Fruit fly (Drosophila melanogaster) whole organism, embryonic: ENCODE data around the gene CG10208.

Source experiments
- Abd-B ChIP-seq: fragments of 200-800 bp; sonication (Bioruptor generic); optimal IDR thresholded peaks from 2 replicates; lab custom pipeline; 2018; ENCODE audit warnings: missing biosample characterization, mild to moderate bottlenecking, missing genetic modification characterization, moderate library complexity
- Atf-2 ChIP-seq: fragments of 200-800 bp; sonication (Bioruptor generic); optimal IDR thresholded peaks from 2 replicates; lab custom pipeline; 2016; ENCODE audit warnings: missing biosample characterization, missing genetic modification characterization
- CG10321 ChIP-seq: fragments of 200-800 bp; sonication (Bioruptor generic); IDR thresholded peaks from 2 replicates; pipeline ENCODE4 v1.3.6; 2022; ENCODE audit warnings: missing biosample characterization, missing genetic modification characterization
- CG12071 ChIP-seq: fragments of 200-800 bp; sonication (Bioruptor generic); optimal IDR thresholded peaks from 3 replicates; lab custom pipeline; 2018; ENCODE audit warnings: missing biosample characterization, mild to moderate bottlenecking, missing genetic modification characterization
- CG12236 ChIP-seq: fragments of 200-800 bp; sonication (Bioruptor generic); optimal IDR thresholded peaks from 2 replicates; lab custom pipeline; 2016; ENCODE audit warnings: missing biosample characterization, missing genetic modification characterization
- CG12942 ChIP-seq: fragments of 200-800 bp; sonication (Bioruptor generic); optimal IDR thresholded peaks from 3 replicates; lab custom pipeline; 2016; ENCODE audit warnings: missing biosample characterization, missing genetic modification characterization
- CG15479 ChIP-seq: fragments of 200-800 bp; sonication (Bioruptor generic); optimal IDR thresholded peaks from 3 replicates; lab custom pipeline; 2019; ENCODE audit warnings: missing biosample characterization, mild to moderate bottlenecking, missing genetic modification characterization, moderate library complexity
- CG18011 ChIP-seq: fragments of 200-800 bp; sonication (Bioruptor generic); optimal IDR thresholded peaks from 2 replicates; lab custom pipeline; 2017; ENCODE audit warnings: missing biosample characterization, missing genetic modification characterization, mild to moderate bottlenecking, moderate library complexity, missing genotype
- CG30431 ChIP-seq: fragments of 200-800 bp; sonication (Bioruptor generic); optimal IDR thresholded peaks from 2 replicates; lab custom pipeline; 2017; ENCODE audit warnings: missing biosample characterization, missing genetic modification characterization
- CG34376 ChIP-seq: fragments of 200-800 bp; sonication (Bioruptor generic); optimal IDR thresholded peaks from 2 replicates; lab custom pipeline; 2018; ENCODE audit warnings: missing biosample characterization, mild to moderate bottlenecking, missing genetic modification characterization
- CG4424 ChIP-seq: fragments of 200-800 bp; sonication (Bioruptor generic); optimal IDR thresholded peaks from 3 replicates; lab custom pipeline; 2016; ENCODE audit warnings: missing biosample characterization, missing genetic modification characterization
- CG6683 ChIP-seq: fragments of 200-800 bp; sonication (Bioruptor generic); optimal IDR thresholded peaks from 2 replicates; lab custom pipeline; 2017; ENCODE audit warnings: missing biosample characterization, mild to moderate bottlenecking, missing genetic modification characterization, missing genetic modification reagents
- CG6791 ChIP-seq: fragments of 200-800 bp; sonication (Bioruptor generic); IDR thresholded peaks from 3 replicates; pipeline ENCODE4 v1.3.6; 2022; ENCODE audit warnings: missing biosample characterization, missing genetic modification characterization; ENCODE audit not compliant: partially characterized antibody
- CG7372 ChIP-seq: fragments of 200-800 bp; sonication (Bioruptor generic); IDR thresholded peaks from 2 replicates; pipeline ENCODE4 v1.3.6; 2022; ENCODE audit warnings: missing biosample characterization, missing genetic modification characterization
- CG9876 ChIP-seq: fragments of 200-800 bp; sonication (Bioruptor generic); optimal IDR thresholded peaks from 2 replicates; lab custom pipeline; 2016; ENCODE audit warnings: missing biosample characterization, missing genetic modification characterization
- E2f1 ChIP-seq: fragments of 200-800 bp; sonication (Bioruptor generic); IDR thresholded peaks from 2 replicates; pipeline ENCODE4 v1.3.6; 2022; ENCODE audit warnings: missing biosample characterization, missing genetic modification characterization
- Eip74EF ChIP-seq, 2 experiments: fragments of 200-800 bp in 1 of 2; fragments of >200 bp in 1 of 2; sonication (Bioruptor generic) in 1 of 2; optimal IDR thresholded peaks; 2 replicates each; lab custom pipeline; 2017 to 2019; ENCODE audit warnings: missing biosample characterization in 2 of 2, missing genetic modification characterization in 2 of 2, mild to moderate bottlenecking in 1 of 2, moderate library complexity in 1 of 2
- Ets65A ChIP-seq: fragments of 200-800 bp; sonication (Bioruptor generic); peaks from one replicate; lab custom pipeline; 2016; ENCODE audit warnings: missing biosample characterization, missing genetic modification characterization
- Gug ChIP-seq: fragments of 200-800 bp; sonication (Bioruptor generic); IDR thresholded peaks from 4 replicates; pipeline ENCODE4 v1.3.6; 2022; ENCODE audit warnings: missing biosample characterization, missing genetic modification characterization
- Hmr ChIP-seq: fragments of 200-800 bp; sonication (Bioruptor generic); optimal IDR thresholded peaks from 3 replicates; lab custom pipeline; 2017; ENCODE audit warnings: mild to moderate bottlenecking, missing biosample characterization, missing genetic modification reagents, missing genetic modification characterization
- Med ChIP-seq: fragments of 200-800 bp; sonication (Bioruptor generic); peaks from one replicate; lab custom pipeline; 2016; ENCODE audit warnings: missing biosample characterization, missing genetic modification characterization, mild to moderate bottlenecking, inconsistent platforms, moderate library complexity
- Pdp1 ChIP-seq, 2 experiments: fragments of 200-800 bp; sonication (Bioruptor generic); optimal IDR thresholded peaks; 3 replicates each; lab custom pipeline; 2016; ENCODE audit warnings: missing biosample characterization in 2 of 2, missing genetic modification characterization in 2 of 2, mild to moderate bottlenecking in 1 of 2, moderate library complexity in 1 of 2
- Sin3A ChIP-seq: fragments of >200 bp; optimal IDR thresholded peaks from 2 replicates; lab custom pipeline; 2018
- ash1 ChIP-seq: fragments of 200-800 bp; sonication (Bioruptor generic); optimal IDR thresholded peaks from 2 replicates; lab custom pipeline; 2018; ENCODE audit warnings: missing biosample characterization, mild to moderate bottlenecking, missing genetic modification characterization
- cad ChIP-seq: fragments of >200 bp; optimal IDR thresholded peaks from 2 replicates; lab custom pipeline; 2017; ENCODE audit warnings: missing biosample characterization, missing genetic modification characterization
- corto ChIP-seq: fragments of 200-800 bp; sonication (Bioruptor generic); optimal IDR thresholded peaks from 2 replicates; lab custom pipeline; 2016; ENCODE audit warnings: missing biosample characterization, mild to moderate bottlenecking, missing genetic modification characterization, moderate library complexity
- eve ChIP-seq, 2 experiments: fragments of >200 bp; optimal IDR thresholded peaks; 2 replicates each; lab custom pipeline; 2017; ENCODE audit warnings: missing biosample characterization in 2 of 2, missing genetic modification characterization in 2 of 2
- fu2 ChIP-seq: fragments of 200-800 bp; sonication (Bioruptor generic); optimal IDR thresholded peaks from 2 replicates; lab custom pipeline; 2016; ENCODE audit warnings: missing biosample characterization, missing genetic modification characterization
- gce ChIP-seq: fragments of 200-800 bp; sonication (Bioruptor generic); IDR thresholded peaks from 3 replicates; pipeline ENCODE4 v1.3.6; 2022; ENCODE audit warnings: missing biosample characterization, missing genetic modification characterization
- gem ChIP-seq: fragments of 200-800 bp; sonication (Bioruptor generic); optimal IDR thresholded peaks from 2 replicates; lab custom pipeline; 2019; ENCODE audit warnings: missing biosample characterization, mild to moderate bottlenecking, missing genetic modification characterization, moderate library complexity
- grau ChIP-seq: fragments of 200-800 bp; optimal IDR thresholded peaks from 3 replicates; lab custom pipeline; 2019; ENCODE audit warnings: missing biosample characterization, mild to moderate bottlenecking, missing genetic modification characterization, moderate library complexity
- klu ChIP-seq: fragments of 200-800 bp; sonication (Bioruptor generic); IDR thresholded peaks from 2 replicates; pipeline ENCODE4 v1.3.6; 2022; ENCODE audit warnings: missing biosample characterization, missing genetic modification characterization
- kni ChIP-seq: fragments of 200-800 bp; sonication (Bioruptor generic); optimal IDR thresholded peaks from 3 replicates; lab custom pipeline; 2017; ENCODE audit warnings: mild to moderate bottlenecking, missing biosample characterization, missing genetic modification reagents, missing genetic modification characterization
- pfk ChIP-seq: fragments of 200-800 bp; sonication (Bioruptor generic); optimal IDR thresholded peaks from 2 replicates; lab custom pipeline; 2018; ENCODE audit warnings: missing biosample characterization, mild to moderate bottlenecking, missing genetic modification characterization, moderate library complexity
- sc ChIP-seq, 3 experiments: fragments of >200 bp in 2 of 3; fragments of 200-800 bp in 1 of 3; sonication (Bioruptor generic) in 1 of 3; optimal IDR thresholded peaks; 2 replicates in 2 of 3; 3 replicates in 1 of 3; lab custom pipeline; 2017; ENCODE audit warnings: mild to moderate bottlenecking in 1 of 3, missing biosample characterization in 1 of 3, missing genetic modification characterization in 1 of 3, missing genetic modification reagents in 1 of 3
- sd ChIP-seq: fragments of 200-800 bp; sonication (Bioruptor generic); optimal IDR thresholded peaks from 3 replicates; lab custom pipeline; 2018; ENCODE audit warnings: missing biosample characterization, mild to moderate bottlenecking, missing genetic modification characterization, moderate library complexity
- slbo ChIP-seq: fragments of 200-800 bp; sonication (Bioruptor generic); IDR thresholded peaks from 2 replicates; pipeline ENCODE4 v1.3.6; 2022; ENCODE audit warnings: missing biosample characterization, missing genetic modification characterization
- sob ChIP-seq: fragments of 200-800 bp; sonication (Bioruptor generic); IDR thresholded peaks from 2 replicates; pipeline ENCODE4 v1.3.6; 2022; ENCODE audit warnings: missing biosample characterization, missing genetic modification characterization
- trem ChIP-seq: fragments of 200-800 bp; optimal IDR thresholded peaks from 3 replicates; lab custom pipeline; 2019; ENCODE audit warnings: missing biosample characterization, mild to moderate bottlenecking, missing genetic modification characterization, moderate library complexity
- trh ChIP-seq: fragments of 200-800 bp; sonication (Bioruptor generic); optimal IDR thresholded peaks from 2 replicates; lab custom pipeline; 2016; ENCODE audit warnings: missing biosample characterization, missing genetic modification characterization
- unc-4 ChIP-seq: fragments of 200-800 bp; sonication (Bioruptor generic); IDR thresholded peaks from 2 replicates; pipeline ENCODE4 v1.3.6; 2022; ENCODE audit warnings: missing biosample characterization, missing genetic modification characterization; ENCODE audit not compliant: partially characterized antibody
- vnd ChIP-seq: fragments of 200-800 bp; sonication (Bioruptor generic); IDR thresholded peaks from 3 replicates; pipeline ENCODE4 v1.3.6; 2022; ENCODE audit warnings: missing biosample characterization, missing genetic modification characterization; ENCODE audit not compliant: partially characterized antibody
- vvl ChIP-seq: fragments of 200-800 bp; sonication (Bioruptor generic); IDR thresholded peaks from 2 replicates; pipeline ENCODE4 v1.3.6; 2022; ENCODE audit warnings: missing biosample characterization, missing genetic modification characterization
- wdn ChIP-seq: fragments of 200-800 bp; sonication (Bioruptor generic); IDR thresholded peaks from 2 replicates; pipeline ENCODE4 v1.3.6; 2022; ENCODE audit warnings: missing biosample characterization, missing genetic modification characterization
- wor ChIP-seq: fragments of 200-800 bp; sonication (Bioruptor generic); IDR thresholded peaks from 2 replicates; pipeline ENCODE4 v1.3.6; 2022; ENCODE audit warnings: missing biosample characterization, missing genetic modification characterization
- zfh1 ChIP-seq: fragments of 200-800 bp; sonication (Bioruptor generic); IDR thresholded peaks from 3 replicates; pipeline ENCODE4 v1.3.6; 2022; ENCODE audit warnings: missing biosample characterization, missing genetic modification characterization

CG10208 gene

dm6 chr3R:23790483-23791175 lies 16.7 kb upstream of the CG10208 start (continued):
- TF ChIP-seq trem (tag; lab: Kevin White, UChicago), result no peak
- 0 out of 2 replicates have a peak, but pooled peaks have one; percentile 0 for TF ChIP-seq vvl (GFP tag; lab: Robert Waterston, UW)
- TF ChIP-seq slbo, result peak; percentile 46
- TF ChIP-seq CG15479 (GFP tag; lab: Kevin White, UChicago), result peak; percentile 37
- peak; percentile 10 for TF ChIP-seq Abd-B
- TF ChIP-seq CG7372 (GFP tag; lab: Robert Waterston, UW), result 0 out of 2 replicates have a peak, but pooled peaks have one; percentile 12
- TF ChIP-seq Ets65A (GFP tag; lab: Kevin White, UChicago), result no peak
- 0 out of 3 replicates have a peak, but pooled peaks have one; percentile 25 for TF ChIP-seq CG6791
- no peak for TF ChIP-seq CG6683
- no peak for TF ChIP-seq gce
- TF ChIP-seq CG34376 (GFP tag; lab: Kevin White, UChicago), result no peak
- TF ChIP-seq grau (tag; lab: Kevin White, UChicago), result peak; percentile 94
- TF ChIP-seq Gug, result peak; percentile 31; the same call in 1 of the 4 replicates
- TF ChIP-seq CG12236, result no peak
- TF ChIP-seq E2f1 (GFP tag; lab: Robert Waterston, UW), result no peak
- TF ChIP-seq Eip74EF (GFP tag; optimal IDR thresholded peaks at IDR 0.05; lab: Kevin White, UChicago), result no peak
- TF ChIP-seq CG10321, result no peak
- no peak for TF ChIP-seq CG9876 (GFP tag; lab: Kevin White, UChicago)
- no peak for TF ChIP-seq Sin3A (lab: Kevin White, UChicago)
- TF ChIP-seq sd (tag; lab: Kevin White, UChicago), result peak; percentile 92

- peak in 1 of 2 experiments; percentile 2 for TF ChIP-seq Pdp1 (GFP tag; optimal IDR thresholded peaks at IDR 0.05; lab: Kevin White, UChicago)
- no peak for TF ChIP-seq zfh1 (GFP tag; lab: Robert Waterston, UW)
- no peak for TF ChIP-seq CG4424 (GFP tag; lab: Kevin White, UChicago)
- TF ChIP-seq klu (GFP tag; lab: Robert Waterston, UW), result no peak
- no peak for TF ChIP-seq trh (GFP tag; lab: Kevin White, UChicago)
- TF ChIP-seq wdn (GFP tag; lab: Robert Waterston, UW), result no peak
- TF ChIP-seq kni (GFP tag; lab: Kevin White, UChicago), result no peak
Measured at dm6 chr3R:23789584-23789983, 15.7 kb upstream of the CG10208 start.

dm6 chr3R:23788406-23789021 lies 14.6 kb upstream of the CG10208 start:
- TF ChIP-seq vnd (GFP tag; lab: Robert Waterston, UW) (no peak), E2f1 (GFP tag; lab: Robert Waterston, UW) (no peak), Atf-2 (no peak), wor (GFP tag; lab: Robert Waterston, UW) (no peak), eve (GFP tag; optimal IDR thresholded peaks at IDR 0.05; lab: Kevin White, UChicago) (no peak), Hmr (GFP tag; lab: Kevin White, UChicago) (peak; percentile 16), unc-4 (GFP tag; lab: Robert Waterston, UW) (no peak), sob (GFP tag; lab: Robert Waterston, UW) (no peak), CG30431 (GFP tag; lab: Kevin White, UChicago) (no peak), CG9876 (GFP tag; lab: Kevin White, UChicago) (no peak), Med (GFP tag; lab: Kevin White, UChicago) (peak; percentile 83), sc (optimal IDR thresholded peaks at IDR 0.05; lab: Kevin White, UChicago) (no peak), sc (GFP tag; optimal IDR thresholded peaks at IDR 0.05; lab: Kevin White, UChicago) (no peak), corto (GFP tag; lab: Kevin White, UChicago) (peak; percentile 48), gem (tag; lab: Kevin White, UChicago) (peak; percentile 47), CG12071 (GFP tag; lab: Kevin White, UChicago) (no peak), pfk (GFP tag; lab: Kevin White, UChicago) (no peak), Pdp1 (GFP tag; optimal IDR thresholded peaks at IDR 0.05; lab: Kevin White, UChicago) (peak in 1 of 2 experiments; percentile 20), cad (GFP tag; lab: Kevin White, UChicago) (no peak), fu2 (GFP tag; lab: Kevin White, UChicago) (no peak), gce (no peak), CG18011 (GFP tag; lab: Kevin White, UChicago) (no peak), ash1 (no peak), CG12942 (GFP tag; lab: Kevin White, UChicago) (no peak)
